Worm (Caenorhabditis elegans): Measurements from ENCODE around the gene Y73C8C.3.

Y73C8C.3 gene

DNA sequence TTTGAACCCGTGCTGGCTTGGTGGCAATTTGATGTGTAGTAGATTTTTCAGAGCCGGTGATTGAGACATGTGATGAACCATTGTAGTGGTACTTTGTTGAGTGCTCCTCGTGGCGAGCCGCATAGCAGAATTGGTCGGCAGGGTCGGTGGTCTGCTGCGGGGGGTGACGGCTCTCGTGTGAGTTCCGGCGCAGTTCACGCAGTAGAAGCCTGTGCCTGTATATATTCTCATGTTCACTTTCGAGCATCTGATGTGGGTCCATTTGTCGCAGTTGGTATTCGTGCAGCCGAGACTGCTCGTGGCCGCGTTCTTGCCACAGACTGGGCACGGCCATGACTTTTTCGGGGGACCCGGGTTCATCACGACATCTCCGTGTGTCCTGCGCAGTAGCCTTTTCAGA, 47.2 kb downstream of the Y73C8C.3 start:
- TF ChIP-seq skn-1 (tag; optimal IDR thresholded peaks at IDR 0.05), result no peak
- TF ChIP-seq sem-4 (tag; optimal IDR thresholded peaks at IDR 0.05), result no peak
- no peak for TF ChIP-seq alr-1 (tag; optimal IDR thresholded peaks at IDR 0.05)
- no peak for TF ChIP-seq egl-27 (tag; optimal IDR thresholded peaks at IDR 0.05)
- no peak for TF ChIP-seq ZK546.5 (tag; optimal IDR thresholded peaks at IDR 0.05)

DNA sequence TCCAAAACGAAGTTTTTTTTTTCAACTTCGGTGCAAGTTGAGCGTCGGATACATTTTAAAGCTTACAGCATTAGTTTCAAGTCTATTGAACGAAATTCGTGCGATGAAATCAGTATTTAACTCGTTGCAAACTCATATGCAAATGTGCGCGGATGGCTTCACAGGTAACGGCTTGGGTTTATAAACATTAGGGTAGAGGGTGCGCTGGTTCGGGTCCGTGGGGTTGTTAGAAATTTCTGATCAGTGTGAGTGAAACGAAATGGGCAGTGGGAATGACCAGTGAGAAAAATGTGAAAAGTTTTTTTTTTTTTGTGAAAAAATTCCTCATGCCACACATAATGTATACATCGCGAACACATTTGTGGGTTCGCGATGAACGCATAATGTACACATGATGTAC, 48.1 kb downstream of the Y73C8C.3 start:
- TF ChIP-seq unc-55 (GFP tag; optimal IDR thresholded peaks at IDR 0.05) (no peak), ztf-4 (tag; optimal IDR thresholded peaks at IDR 0.05) (no peak), mab-5 (tag; optimal IDR thresholded peaks at IDR 0.05) (no peak), ztf-1 (GFP tag; conservative IDR thresholded peaks at IDR 0.05) (no peak), sem-4 (tag; optimal IDR thresholded peaks at IDR 0.05) (no peak), nhr-129 (tag; optimal IDR thresholded peaks at IDR 0.05) (no peak), nhr-6 (tag; optimal IDR thresholded peaks at IDR 0.05) (no peak), egl-27 (tag; optimal IDR thresholded peaks at IDR 0.05) (no peak), R02D3.7 (tag; optimal IDR thresholded peaks at IDR 0.05) (no peak), blmp-1 (tag; optimal IDR thresholded peaks at IDR 0.05; ENCODE audit: insufficient read depth) (no peak), peb-1 (tag; optimal IDR thresholded peaks at IDR 0.05) (no peak)

DNA sequence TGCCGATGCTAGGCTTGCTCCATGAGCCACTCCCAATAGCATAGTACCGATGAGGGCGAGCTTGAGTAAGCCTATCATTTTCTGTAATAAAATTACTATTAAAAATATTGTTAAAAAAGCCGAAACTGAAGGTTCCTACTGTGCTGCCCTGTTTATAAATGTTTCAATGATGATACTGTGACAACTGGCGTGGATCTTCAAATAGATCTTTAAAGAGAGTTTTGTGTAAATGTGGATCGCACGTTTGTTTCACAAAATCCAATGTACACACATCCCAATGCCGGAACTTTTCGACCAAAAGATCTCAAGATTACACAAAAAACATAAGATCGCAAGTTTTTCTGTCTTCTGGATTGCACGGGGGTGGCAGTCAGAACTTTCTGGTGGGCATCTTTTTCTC, 50.4 kb downstream of the Y73C8C.3 start, which contains the start of gene C36C5.14:
TSS of gene C36C5.14 (minus strand) at position 101 of the 400 bp plus-strand sequence.
- TF ChIP-seq nhr-21 (tag; optimal IDR thresholded peaks at IDR 0.05) (no peak), ceh-82 (tag; optimal IDR thresholded peaks at IDR 0.05) (no peak), sma-9 (GFP tag; optimal IDR thresholded peaks at IDR 0.05) (no peak), sma-9 (tag; optimal IDR thresholded peaks at IDR 0.05) (no peak), ztf-1 (GFP tag; conservative IDR thresholded peaks at IDR 0.05) (no peak), alr-1 (tag; optimal IDR thresholded peaks at IDR 0.05) (no peak), lsy-2 (tag; optimal IDR thresholded peaks at IDR 0.05) (no peak), peb-1 (tag; optimal IDR thresholded peaks at IDR 0.05) (no peak)

DNA sequence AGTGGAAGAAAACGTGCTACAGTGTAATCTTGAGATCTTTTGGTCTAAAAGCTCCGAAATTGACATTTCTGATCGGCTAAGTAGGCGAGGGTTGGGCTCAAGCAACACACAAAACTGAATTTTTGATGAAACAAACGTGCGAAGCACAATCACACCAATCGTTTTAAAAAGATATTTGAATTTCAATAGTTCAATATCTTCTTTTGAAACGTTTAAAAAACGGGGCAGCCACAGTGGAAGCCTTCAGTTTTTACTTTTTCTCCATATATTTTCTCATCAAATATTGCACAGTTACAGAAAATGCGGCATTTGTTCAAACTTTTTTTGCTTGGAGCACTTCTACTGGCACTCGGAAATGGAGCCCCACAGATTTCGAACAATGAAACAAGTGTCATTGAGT, 51.2 kb downstream of the Y73C8C.3 start, which contains the start of gene C36C5.4:
TSS of gene C36C5.4 (plus strand) at position 301 of the 400 bp plus-strand sequence.
- TF ChIP-seq fos-1 (tag; optimal IDR thresholded peaks at IDR 0.05) (no peak), nhr-129 (tag; optimal IDR thresholded peaks at IDR 0.05) (no peak), elt-3 (tag; optimal IDR thresholded peaks at IDR 0.05) (no peak), dmd-4 (tag; optimal IDR thresholded peaks at IDR 0.05) (no peak), unc-62 (GFP tag; optimal IDR thresholded peaks at IDR 0.05) (no peak), ZK546.5 (tag; optimal IDR thresholded peaks at IDR 0.05) (no peak), F13H6.1 (tag; optimal IDR thresholded peaks at IDR 0.05) (no peak), ztf-11 (tag; optimal IDR thresholded peaks at IDR 0.05) (no peak), sem-4 (tag; optimal IDR thresholded peaks at IDR 0.05) (no peak), nhr-6 (tag; optimal IDR thresholded peaks at IDR 0.05) (no peak), zag-1 (tag; optimal IDR thresholded peaks at IDR 0.05) (no peak), lin-39 (tag; optimal IDR thresholded peaks at IDR 0.05) (no peak), sma-9 (GFP tag; optimal IDR thresholded peaks at IDR 0.05) (no peak), sma-9 (tag; optimal IDR thresholded peaks at IDR 0.05) (no peak), ceh-16 (tag; optimal IDR thresholded peaks at IDR 0.05) (no peak), nhr-21 (tag; optimal IDR thresholded peaks at IDR 0.05) (no peak), ceh-82 (tag; optimal IDR thresholded peaks at IDR 0.05) (no peak), nhr-77 (tag; optimal IDR thresholded peaks at IDR 0.05) (no peak), ama-1 (optimal IDR thresholded peaks at IDR 0.05) (no peak), R02D3.7 (tag; optimal IDR thresholded peaks at IDR 0.05) (no peak)

Data from whole organism, L2 larva.